Worm (Caenorhabditis elegans): Measurements from ENCODE around the gene twnk-1.
A peak's percentile ranks its signal among the peaks of the same experiment; 100 is the strongest.

The twnk-1 gene

DNA sequence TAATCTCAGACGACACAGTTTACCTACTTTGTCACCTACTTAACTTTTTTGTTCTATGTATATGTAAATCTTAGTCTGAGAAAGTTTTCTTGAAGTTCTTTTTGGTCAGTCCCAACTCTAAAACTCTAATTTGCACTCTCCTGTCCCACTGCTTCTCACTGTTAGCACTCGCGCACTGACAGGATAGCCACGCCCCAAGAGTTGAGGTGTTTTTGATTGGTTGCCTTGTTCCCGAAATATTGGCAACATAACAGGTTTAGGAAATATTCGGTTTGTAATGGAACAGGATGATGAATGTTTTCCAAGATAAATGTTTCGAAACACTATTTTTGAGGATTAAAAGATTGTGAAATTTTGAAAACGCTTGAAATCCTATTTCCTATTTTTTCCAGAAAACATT is 26.1 kb downstream of the twnk-1 start:
- TF ChIP-seq skn-1 (tag; optimal IDR thresholded peaks at IDR 0.05) (no peak), dmd-4 (tag; optimal IDR thresholded peaks at IDR 0.05) (no peak), unc-39 (tag; optimal IDR thresholded peaks at IDR 0.05) (no peak), egl-27 (tag; optimal IDR thresholded peaks at IDR 0.05) (no peak), unc-55 (GFP tag; optimal IDR thresholded peaks at IDR 0.05) (peak; percentile 70)

- peak; percentile 51 for TF ChIP-seq nhr-21 (tag; optimal IDR thresholded peaks at IDR 0.05)
- TF ChIP-seq F13H6.1 (tag; optimal IDR thresholded peaks at IDR 0.05) = peak; percentile 6
- no peak for TF ChIP-seq ztf-4 (tag; optimal IDR thresholded peaks at IDR 0.05)
These were observed 27.2 kb downstream of the twnk-1 start for ce11 chrX:5818176-5818575.

DNA sequence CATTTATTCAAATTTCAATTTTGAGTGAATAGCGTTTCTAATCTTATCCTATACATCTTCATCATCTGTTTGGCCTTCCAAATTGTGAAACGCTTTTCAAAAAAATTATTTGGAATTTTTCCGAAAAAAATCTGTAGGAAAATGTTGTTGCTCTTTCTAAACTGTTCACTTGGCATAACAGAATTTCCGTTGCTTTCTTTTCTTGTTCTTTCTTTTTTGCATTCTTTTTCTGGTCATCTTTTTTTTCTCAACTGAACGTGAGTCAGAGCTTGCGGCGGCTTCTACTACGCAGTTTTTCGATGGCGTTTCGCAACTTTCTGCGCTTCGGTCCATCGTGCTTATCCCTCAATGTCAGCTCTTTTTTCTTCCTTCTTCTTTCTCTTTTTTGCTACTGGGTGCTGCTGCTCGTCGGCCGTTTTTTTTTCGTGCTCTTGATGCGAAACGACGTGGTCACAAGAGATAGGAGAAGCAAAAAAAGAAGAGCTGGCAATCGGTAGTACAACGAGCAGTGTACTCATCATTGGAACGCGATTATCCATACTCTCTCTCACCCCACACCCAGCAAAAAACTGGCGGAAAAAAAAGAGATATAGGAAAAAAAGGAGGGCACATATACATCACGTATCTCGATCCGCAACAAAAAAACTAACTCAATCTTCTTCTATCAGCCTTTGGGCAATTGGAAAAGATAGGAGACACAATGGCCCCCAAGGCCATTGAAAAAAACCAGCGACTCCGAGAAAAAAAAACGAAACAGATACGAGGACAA is 28.9 kb downstream of the twnk-1 start:
- no peak for TF ChIP-seq lin-11 (tag; optimal IDR thresholded peaks at IDR 0.05)
- no peak for TF ChIP-seq nhr-12 (tag; optimal IDR thresholded peaks at IDR 0.05)
- TF ChIP-seq nhr-23 (tag; optimal IDR thresholded peaks at IDR 0.05) = no peak
- TF ChIP-seq nhr-6 (tag; optimal IDR thresholded peaks at IDR 0.05) = peak; percentile 7
- TF ChIP-seq ztf-11 (tag; optimal IDR thresholded peaks at IDR 0.05) = no peak
- TF ChIP-seq ceh-82 (tag; optimal IDR thresholded peaks at IDR 0.05) = no peak
- no peak for TF ChIP-seq ztf-4 (tag; optimal IDR thresholded peaks at IDR 0.05)
- TF ChIP-seq nhr-129 (tag; optimal IDR thresholded peaks at IDR 0.05) = peak; percentile 69
- TF ChIP-seq sma-9 (GFP tag; optimal IDR thresholded peaks at IDR 0.05) = peak; percentile 57
- TF ChIP-seq sma-9 (tag; optimal IDR thresholded peaks at IDR 0.05) = no peak
- TF ChIP-seq lsy-2 (tag; optimal IDR thresholded peaks at IDR 0.05) = peak in 1 of 2 experiments; percentile 35
- no peak for TF ChIP-seq nhr-237 (tag; optimal IDR thresholded peaks at IDR 0.05)
- TF ChIP-seq zag-1 (tag; optimal IDR thresholded peaks at IDR 0.05) = peak; percentile 60
- no peak for TF ChIP-seq nhr-77 (tag; optimal IDR thresholded peaks at IDR 0.05)
- TF ChIP-seq alr-1 (tag; optimal IDR thresholded peaks at IDR 0.05) = no peak
- TF ChIP-seq mdl-1 (tag; optimal IDR thresholded peaks at IDR 0.05) = peak in 1 of 2 experiments; percentile 8
- TF ChIP-seq nhr-10 (tag; optimal IDR thresholded peaks at IDR 0.05) = no peak
- TF ChIP-seq ama-1 (optimal IDR thresholded peaks at IDR 0.05) = no peak
- TF ChIP-seq sem-4 (tag; optimal IDR thresholded peaks at IDR 0.05) = no peak
- peak; percentile 18 for TF ChIP-seq Y55F3AM.14 (GFP tag; optimal IDR thresholded peaks at IDR 0.05)
- TF ChIP-seq nhr-11 (tag; optimal IDR thresholded peaks at IDR 0.05) = no peak
- no peak for TF ChIP-seq fos-1 (tag; optimal IDR thresholded peaks at IDR 0.05)
- no peak for TF ChIP-seq lin-13 (GFP tag; optimal IDR thresholded peaks at IDR 0.05)
- no peak for TF ChIP-seq ceh-16 (tag; optimal IDR thresholded peaks at IDR 0.05)
- peak; percentile 42 for TF ChIP-seq C34F6.9 (tag; optimal IDR thresholded peaks at IDR 0.05)
- TF ChIP-seq snpc-4 (tag; optimal IDR thresholded peaks at IDR 0.05) = no peak
- no peak for TF ChIP-seq gmeb-1 (tag; optimal IDR thresholded peaks at IDR 0.05)
- no peak for TF ChIP-seq blmp-1 (tag; optimal IDR thresholded peaks at IDR 0.05; ENCODE audit: insufficient read depth)
- no peak for TF ChIP-seq mab-5 (tag; optimal IDR thresholded peaks at IDR 0.05)
- TF ChIP-seq lin-39 (tag; optimal IDR thresholded peaks at IDR 0.05) = no peak
- TF ChIP-seq ztf-1 (GFP tag; conservative IDR thresholded peaks at IDR 0.05) = no peak
- no peak for TF ChIP-seq mbf-1 (tag; optimal IDR thresholded peaks at IDR 0.05)
- TF ChIP-seq sma-3 (GFP tag; optimal IDR thresholded peaks at IDR 0.05) = no peak
- no peak for TF ChIP-seq dmd-4 (tag; optimal IDR thresholded peaks at IDR 0.05)
- no peak for TF ChIP-seq elt-1 (tag; optimal IDR thresholded peaks at IDR 0.05)
- TF ChIP-seq elt-3 (tag; optimal IDR thresholded peaks at IDR 0.05) = no peak
- no peak for TF ChIP-seq nhr-21 (tag; optimal IDR thresholded peaks at IDR 0.05)
- TF ChIP-seq nhr-25 (tag; optimal IDR thresholded peaks at IDR 0.05) = no peak
- TF ChIP-seq unc-62 (GFP tag; optimal IDR thresholded peaks at IDR 0.05) = no peak
- no peak for TF ChIP-seq ZK546.5 (tag; optimal IDR thresholded peaks at IDR 0.05)
- TF ChIP-seq unc-55 (GFP tag; optimal IDR thresholded peaks at IDR 0.05) = peak; percentile 57
- peak; percentile 81 for TF ChIP-seq F13H6.1 (tag; optimal IDR thresholded peaks at IDR 0.05)
- no peak for TF ChIP-seq peb-1 (tag; optimal IDR thresholded peaks at IDR 0.05)
- no peak for TF ChIP-seq skn-1 (tag; optimal IDR thresholded peaks at IDR 0.05)
- no peak for TF ChIP-seq unc-39 (tag; optimal IDR thresholded peaks at IDR 0.05)
- TF ChIP-seq R02D3.7 (tag; optimal IDR thresholded peaks at IDR 0.05) = no peak
- peak; percentile 55 for TF ChIP-seq egl-27 (tag; optimal IDR thresholded peaks at IDR 0.05)
- no peak for TF ChIP-seq aly-2 (tag; optimal IDR thresholded peaks at IDR 0.05)
- no peak for TF ChIP-seq crh-2 (tag; optimal IDR thresholded peaks at IDR 0.05)

Data from whole organism, L2 larva.